Worm (Caenorhabditis elegans) whole organism, mixed stage, embryonic: Measurements from ENCODE around the gene pha-1.

Experiments used
- ceh-43 ChIP-seq: fragments of 200-800 bp; sonication (Bioruptor generic); optimal IDR thresholded peaks from 2 replicates; lab custom pipeline; 2018; ENCODE audit warnings: mild to moderate bottlenecking, missing genetic modification characterization, moderate library complexity, missing compliant biosample characterization
- ces-1 ChIP-seq: fragments of 150-350 bp; optimal IDR thresholded peaks from 2 replicates; lab custom pipeline; 2014; ENCODE audit warnings: missing biosample characterization, missing genetic modification reagents, missing genetic modification characterization
- flh-1 ChIP-seq: fragments of 200-800 bp; sonication (Bioruptor generic); optimal IDR thresholded peaks from 2 replicates; lab custom pipeline; 2018; ENCODE audit warnings: mild to moderate bottlenecking, missing genetic modification characterization, moderate library complexity, missing compliant biosample characterization
- nhr-237 ChIP-seq: fragments of 150-350 bp; optimal IDR thresholded peaks from 2 replicates; lab custom pipeline; 2014; ENCODE audit warnings: missing biosample characterization, missing genetic modification characterization
- nhr-76 ChIP-seq: sonication (generic microtip); optimal IDR thresholded peaks from 2 replicates; lab custom pipeline; 2017; ENCODE audit warnings: missing biosample characterization, missing genetic modification characterization
- pha-4 ChIP-seq: fragments of 150-350 bp; optimal IDR thresholded peaks from 2 replicates; lab custom pipeline; 2018; ENCODE audit warnings: missing biosample characterization, missing genetic modification reagents, missing genetic modification characterization
- sptf-1 ChIP-seq: sonication (generic microtip); optimal IDR thresholded peaks from 2 replicates; lab custom pipeline; 2017; ENCODE audit warnings: mild to moderate bottlenecking, missing genetic modification characterization, moderate library complexity, missing compliant biosample characterization
- tbx-8 ChIP-seq: fragments of 200-800 bp; sonication (Bioruptor generic); optimal IDR thresholded peaks from 2 replicates; lab custom pipeline; 2018; ENCODE audit warnings: mild to moderate bottlenecking, missing genetic modification characterization, moderate library complexity, missing compliant biosample characterization
- unc-62 ChIP-seq: fragments of 150-350 bp; optimal IDR thresholded peaks from 2 replicates; lab custom pipeline; 2014; ENCODE audit warnings: missing biosample characterization, missing genetic modification reagents, missing genetic modification characterization

ce11 chrIII:11119176-11119853 is 12.3 kb upstream of the pha-1 start, which contains the start of the genes sup-35 and Y48A6C.4:
- TF ChIP-seq pha-4 = no peak
- TF ChIP-seq nhr-237 (tag; lab: Kevin White, UChicago) = peak; percentile 87
- no peak for TF ChIP-seq nhr-76 (tag; lab: Kevin White, UChicago)
- TF ChIP-seq sptf-1 (tag; lab: Kevin White, UChicago) = peak; percentile 75
- TF ChIP-seq ces-1 (GFP tag; lab: Kevin White, UChicago) = peak; percentile 90
- TF ChIP-seq unc-62 (GFP tag; lab: Kevin White, UChicago) = no peak
- TF ChIP-seq flh-1 (GFP tag; lab: Kevin White, UChicago) = no peak
- TF ChIP-seq tbx-8 = peak; percentile 35
- peak; percentile 40 for TF ChIP-seq ceh-43 (GFP tag; lab: Kevin White, UChicago)
